Fruit fly (Drosophila melanogaster) whole organism, embryonic: ENCODE data around the gene CG8142.

ENCODE experiments used
- Atf6 ChIP-seq: fragments of 200-800 bp; sonication (Bioruptor generic); IDR thresholded peaks from 2 replicates; pipeline ENCODE4 v1.3.6; 2022; ENCODE audit warnings: missing biosample characterization, missing genetic modification characterization
- B-H2 ChIP-seq: fragments of 200-800 bp; sonication (Bioruptor generic); optimal IDR thresholded peaks from 2 replicates; lab custom pipeline; 2018; ENCODE audit warnings: missing biosample characterization, mild to moderate bottlenecking, missing genetic modification characterization
- CG11696 ChIP-seq: fragments of 200-800 bp; sonication (Bioruptor generic); IDR thresholded peaks from 2 replicates; pipeline ENCODE4 v1.3.6; 2022; ENCODE audit warnings: missing biosample characterization, missing genetic modification characterization
- CG12744 ChIP-seq: fragments of 200-800 bp; sonication (Bioruptor generic); optimal IDR thresholded peaks from 2 replicates; lab custom pipeline; 2016; ENCODE audit warnings: missing biosample characterization, missing genetic modification characterization
- CG13123 ChIP-seq: fragments of 200-800 bp; sonication (Bioruptor generic); optimal IDR thresholded peaks from 2 replicates; lab custom pipeline; 2016; ENCODE audit warnings: missing biosample characterization, missing genetic modification characterization
- CG13287 ChIP-seq: fragments of 200-800 bp; sonication (Bioruptor generic); IDR thresholded peaks from 2 replicates; pipeline ENCODE4 v1.3.6; 2022; ENCODE audit warnings: missing biosample characterization, missing genetic modification characterization; ENCODE audit not compliant: partially characterized antibody
- CG14860 ChIP-seq: fragments of 200-800 bp; sonication (Bioruptor generic); IDR thresholded peaks from 3 replicates; pipeline ENCODE4 v1.3.6; 2022; ENCODE audit warnings: missing biosample characterization, missing genetic modification characterization; ENCODE audit not compliant: partially characterized antibody
- CG1529 ChIP-seq: fragments of 200-800 bp; sonication (Bioruptor generic); optimal IDR thresholded peaks from 3 replicates; lab custom pipeline; 2018; ENCODE audit warnings: missing biosample characterization, missing genetic modification characterization
- CG1792 ChIP-seq: fragments of 200-800 bp; sonication (Bioruptor generic); optimal IDR thresholded peaks from 2 replicates; lab custom pipeline; 2016; ENCODE audit warnings: missing biosample characterization, missing genetic modification characterization
- CG30403 ChIP-seq: fragments of 200-800 bp; sonication (Bioruptor generic); optimal IDR thresholded peaks from 3 replicates; lab custom pipeline; 2016; ENCODE audit warnings: missing biosample characterization, missing genetic modification characterization
- CG31365 ChIP-seq: fragments of 200-800 bp; sonication (Bioruptor generic); optimal IDR thresholded peaks from 2 replicates; lab custom pipeline; 2018; ENCODE audit warnings: missing biosample characterization, mild to moderate bottlenecking, missing genetic modification characterization
- CG3281 ChIP-seq: fragments of 200-800 bp; sonication (Bioruptor generic); optimal IDR thresholded peaks from 3 replicates; lab custom pipeline; 2017; ENCODE audit warnings: missing biosample characterization, mild to moderate bottlenecking, missing genetic modification characterization
- CG34224 ChIP-seq: fragments of 200-800 bp; sonication (Bioruptor generic); IDR thresholded peaks from 3 replicates; pipeline ENCODE4 v1.3.6; 2022; ENCODE audit warnings: missing biosample characterization, missing genetic modification characterization; ENCODE audit not compliant: partially characterized antibody
- CG34376 ChIP-seq: fragments of 200-800 bp; sonication (Bioruptor generic); optimal IDR thresholded peaks from 2 replicates; lab custom pipeline; 2018; ENCODE audit warnings: missing biosample characterization, mild to moderate bottlenecking, missing genetic modification characterization
- CG4360 ChIP-seq: fragments of 200-800 bp; sonication (Bioruptor generic); IDR thresholded peaks from 2 replicates; pipeline ENCODE4 v1.3.6; 2022; ENCODE audit warnings: missing biosample characterization, missing genetic modification characterization
- CG4820 ChIP-seq: fragments of 200-800 bp; sonication (Bioruptor generic); optimal IDR thresholded peaks from 3 replicates; lab custom pipeline; 2016; ENCODE audit warnings: missing biosample characterization, missing genetic modification characterization
- CG6254 ChIP-seq: fragments of 200-800 bp; sonication (Bioruptor generic); optimal IDR thresholded peaks from 3 replicates; lab custom pipeline; 2017; ENCODE audit warnings: mild to moderate bottlenecking, missing biosample characterization, missing genetic modification reagents, missing genetic modification characterization
- CG6272 ChIP-seq: fragments of 200-800 bp; sonication (Bioruptor generic); IDR thresholded peaks from 2 replicates; pipeline ENCODE4 v1.3.6; 2022; ENCODE audit warnings: missing biosample characterization, missing genetic modification characterization
- CG6765 ChIP-seq: fragments of 200-800 bp; sonication (Bioruptor generic); optimal IDR thresholded peaks from 3 replicates; lab custom pipeline; 2017; ENCODE audit warnings: missing biosample characterization, mild to moderate bottlenecking, missing genetic modification characterization
- CG8290 ChIP-seq, 3 experiments: fragments of 200-800 bp; sonication (Bioruptor generic); optimal IDR thresholded peaks; 2 replicates each; lab custom pipeline; 2016 to 2019; ENCODE audit warnings: missing biosample characterization in 3 of 3, missing genetic modification characterization in 3 of 3, mild to moderate bottlenecking in 2 of 3, moderate library complexity in 1 of 3
- CG9609 ChIP-seq: fragments of 200-800 bp; sonication (Bioruptor generic); optimal IDR thresholded peaks from 3 replicates; lab custom pipeline; 2016; ENCODE audit warnings: missing biosample characterization, missing genetic modification characterization
- CG9932 ChIP-seq: fragments of 200-800 bp; sonication (Bioruptor generic); IDR thresholded peaks from 2 replicates; pipeline ENCODE4 v1.3.6; 2022; ENCODE audit warnings: missing biosample characterization, missing genetic modification characterization
- E2f1 ChIP-seq: fragments of 200-800 bp; sonication (Bioruptor generic); IDR thresholded peaks from 2 replicates; pipeline ENCODE4 v1.3.6; 2022; ENCODE audit warnings: missing biosample characterization, missing genetic modification characterization
- HLH4C ChIP-seq: fragments of 200-800 bp; sonication (Bioruptor generic); IDR thresholded peaks from 3 replicates; pipeline ENCODE4 v1.3.6; 2022; ENCODE audit warnings: missing biosample characterization, missing genetic modification characterization; ENCODE audit not compliant: partially characterized antibody
- Hr3 ChIP-seq: fragments of 200-800 bp; sonication (Bioruptor generic); optimal IDR thresholded peaks from 3 replicates; lab custom pipeline; 2016; ENCODE audit warnings: missing biosample characterization, missing genetic modification characterization
- Lim3 ChIP-seq: fragments of 200-800 bp; sonication (Bioruptor generic); IDR thresholded peaks from 2 replicates; pipeline ENCODE4 v1.3.6; 2022; ENCODE audit warnings: missing biosample characterization, missing genetic modification characterization
- MBD-R2 ChIP-seq: fragments of 200-800 bp; sonication (Bioruptor generic); IDR thresholded peaks from 2 replicates; pipeline ENCODE4 v1.3.6; 2022; ENCODE audit warnings: missing biosample characterization, missing genetic modification characterization
- Meics ChIP-seq: fragments of 200-800 bp; sonication (Bioruptor generic); optimal IDR thresholded peaks from 2 replicates; lab custom pipeline; 2017; ENCODE audit warnings: missing biosample characterization, mild to moderate bottlenecking, missing genetic modification characterization
- Myb ChIP-seq: fragments of 200-800 bp; sonication (Bioruptor generic); optimal IDR thresholded peaks from 2 replicates; lab custom pipeline; 2016; ENCODE audit warnings: missing biosample characterization, missing genetic modification characterization
- Neu2 ChIP-seq: fragments of 200-800 bp; sonication (Bioruptor generic); optimal IDR thresholded peaks from 3 replicates; lab custom pipeline; 2016; ENCODE audit warnings: missing biosample characterization, missing genetic modification characterization, borderline replicate concordance
- Sin3A ChIP-seq: fragments of >200 bp; optimal IDR thresholded peaks from 2 replicates; lab custom pipeline; 2018
- Sry-δ ChIP-seq: fragments of 200-800 bp; sonication (Bioruptor generic); optimal IDR thresholded peaks from 2 replicates; lab custom pipeline; 2016; ENCODE audit warnings: missing biosample characterization, missing genetic modification characterization
- Ssrp ChIP-seq: fragments of 200-800 bp; sonication (Bioruptor generic); optimal IDR thresholded peaks from 2 replicates; lab custom pipeline; 2018; ENCODE audit warnings: missing biosample characterization, mild to moderate bottlenecking, missing genetic modification characterization, moderate library complexity
- Usf ChIP-seq: fragments of 200-800 bp; sonication (Bioruptor generic); optimal IDR thresholded peaks from 2 replicates; lab custom pipeline; 2017; ENCODE audit warnings: missing genotype, missing biosample characterization, missing genetic modification characterization
- Xbp1 ChIP-seq: fragments of 200-800 bp; sonication (Bioruptor generic); optimal IDR thresholded peaks from 3 replicates; lab custom pipeline; 2016; ENCODE audit warnings: missing biosample characterization, mild to moderate bottlenecking, missing genetic modification characterization
- Xrp1 ChIP-seq: fragments of 200-800 bp; sonication (Bioruptor generic); IDR thresholded peaks from 2 replicates; pipeline ENCODE4 v1.3.6; 2022; ENCODE audit warnings: missing biosample characterization, missing genetic modification characterization
- abd-A ChIP-seq: fragments of 200-800 bp; sonication (Bioruptor generic); optimal IDR thresholded peaks from 3 replicates; lab custom pipeline; 2019; ENCODE audit warnings: missing biosample characterization, mild to moderate bottlenecking, missing genetic modification characterization, moderate library complexity
- chm ChIP-seq: fragments of 200-800 bp; sonication (Bioruptor generic); IDR thresholded peaks from 2 replicates; pipeline ENCODE4 v1.3.6; 2022; ENCODE audit warnings: missing biosample characterization, missing genetic modification characterization
- crol ChIP-seq: fragments of 200-800 bp; sonication (Bioruptor generic); IDR thresholded peaks from 2 replicates; pipeline ENCODE4 v1.3.6; 2022; ENCODE audit warnings: missing biosample characterization, missing genetic modification characterization
- dmrt99B ChIP-seq: fragments of 200-800 bp; sonication (Bioruptor generic); optimal IDR thresholded peaks from 2 replicates; lab custom pipeline; 2018; ENCODE audit warnings: missing biosample characterization, mild to moderate bottlenecking, missing genetic modification characterization, moderate library complexity
- gem ChIP-seq: fragments of 200-800 bp; sonication (Bioruptor generic); optimal IDR thresholded peaks from 2 replicates; lab custom pipeline; 2019; ENCODE audit warnings: missing biosample characterization, mild to moderate bottlenecking, missing genetic modification characterization, moderate library complexity
- gfzf ChIP-seq: fragments of 200-800 bp; sonication (Bioruptor generic); optimal IDR thresholded peaks from 2 replicates; lab custom pipeline; 2016; ENCODE audit warnings: missing biosample characterization, mild to moderate bottlenecking, missing genetic modification characterization, moderate library complexity
- mam ChIP-seq: fragments of 200-800 bp; sonication (Bioruptor generic); optimal IDR thresholded peaks from 3 replicates; lab custom pipeline; 2016; ENCODE audit warnings: missing biosample characterization, missing genetic modification characterization
- mld ChIP-seq: fragments of 200-800 bp; sonication (Bioruptor generic); IDR thresholded peaks from 3 replicates; pipeline ENCODE4 v1.3.6; 2022; ENCODE audit warnings: missing biosample characterization, missing genetic modification characterization; ENCODE audit not compliant: partially characterized antibody
- nmo ChIP-seq: fragments of 200-800 bp; sonication (Bioruptor generic); optimal IDR thresholded peaks from 2 replicates; lab custom pipeline; 2018; ENCODE audit warnings: missing biosample characterization, mild to moderate bottlenecking, missing genetic modification characterization, moderate library complexity
- sens ChIP-seq: fragments of 200-800 bp; sonication (Bioruptor generic); peaks from one replicate; lab custom pipeline; 2016; ENCODE audit warnings: missing biosample characterization, missing genetic modification characterization
- stwl ChIP-seq: fragments of 200-800 bp; sonication (Bioruptor generic); optimal IDR thresholded peaks from 3 replicates; lab custom pipeline; 2018; ENCODE audit warnings: missing biosample characterization, mild to moderate bottlenecking, missing genetic modification characterization, moderate library complexity
- tap ChIP-seq: fragments of 200-800 bp; optimal IDR thresholded peaks from 3 replicates; lab custom pipeline; 2019; ENCODE audit warnings: missing biosample characterization, mild to moderate bottlenecking, missing genetic modification characterization, moderate library complexity
- zfh1 ChIP-seq: fragments of 200-800 bp; sonication (Bioruptor generic); IDR thresholded peaks from 3 replicates; pipeline ENCODE4 v1.3.6; 2022; ENCODE audit warnings: missing biosample characterization, missing genetic modification characterization

The CG8142 gene

DNA sequence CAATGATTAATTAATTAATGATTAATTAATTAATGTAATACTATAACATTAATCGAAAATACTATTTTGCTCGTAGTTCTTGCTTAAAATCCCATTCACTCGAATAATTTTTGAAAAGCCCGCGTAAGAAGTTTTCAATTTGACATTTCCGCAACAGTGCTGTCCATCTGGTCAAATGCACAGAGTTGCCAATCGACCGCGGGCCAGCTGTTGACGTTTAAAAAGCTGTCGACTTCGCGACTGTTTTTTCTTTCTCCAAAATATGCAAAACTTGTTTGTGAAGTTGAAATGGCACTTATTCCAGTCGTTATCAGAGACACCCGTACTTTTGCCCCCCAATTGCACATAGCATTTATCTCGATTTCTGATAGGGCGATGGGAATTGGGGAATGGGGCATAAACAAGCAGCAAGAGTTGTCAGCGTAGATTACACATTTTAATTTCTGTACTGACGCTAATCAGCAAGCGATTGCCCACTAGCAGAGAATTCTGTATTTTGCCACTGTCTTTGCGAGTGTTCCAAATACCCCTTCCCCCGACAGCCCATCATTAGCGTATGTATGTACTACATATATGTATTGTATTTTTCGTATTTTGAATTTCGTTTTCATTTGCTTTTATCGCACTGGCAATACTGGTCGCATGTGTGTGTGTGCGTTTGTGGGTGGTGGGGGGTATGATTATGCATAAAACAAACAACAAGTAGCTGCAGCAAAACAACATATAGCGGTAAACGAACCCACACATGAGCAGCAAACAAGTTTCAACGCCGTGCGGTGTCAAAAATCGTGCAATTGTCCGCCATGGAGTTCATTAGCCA is 12.2 kb upstream of the CG8142 start, which contains the start of gene Srx (continued):
- TF ChIP-seq B-H2 (GFP tag; lab: Kevin White, UChicago), result no peak
- no peak for TF ChIP-seq CG1529 (GFP tag; lab: Kevin White, UChicago)
- no peak for TF ChIP-seq Xrp1
- no peak for TF ChIP-seq Ssrp
- peak; percentile 7 for TF ChIP-seq CG3281
- no peak for TF ChIP-seq CG6272 (GFP tag; lab: Robert Waterston, UW)
- TF ChIP-seq CG34224, result no peak
- TF ChIP-seq CG30403 (GFP tag; lab: Kevin White, UChicago), result peak; percentile 28
- peak; percentile 21 for TF ChIP-seq Sry-δ (GFP tag; lab: Kevin White, UChicago)
- TF ChIP-seq Lim3 (GFP tag; lab: Robert Waterston, UW), result no peak
- no peak for TF ChIP-seq Atf6 (GFP tag; lab: Robert Waterston, UW)
- no peak for TF ChIP-seq CG4360
- TF ChIP-seq CG14860 (GFP tag; lab: Robert Waterston, UW), result no peak
- peak; percentile 4 for TF ChIP-seq Meics (GFP tag; lab: Kevin White, UChicago)
- TF ChIP-seq CG6765 (GFP tag; lab: Kevin White, UChicago), result no peak
- TF ChIP-seq CG12744 (GFP tag; lab: Kevin White, UChicago), result no peak
- TF ChIP-seq mam (GFP tag; lab: Kevin White, UChicago), result peak; percentile 38
- TF ChIP-seq dmrt99B, result no peak
- TF ChIP-seq gfzf (GFP tag; lab: Kevin White, UChicago), result peak; percentile 2
- peak; percentile 7 for TF ChIP-seq stwl (tag; lab: Kevin White, UChicago)
- no peak for TF ChIP-seq Neu2 (GFP tag; lab: Kevin White, UChicago)
- TF ChIP-seq CG31365 (tag; lab: Kevin White, UChicago), result no peak
- peak; percentile 14; the same call in 1 of the 2 replicates for TF ChIP-seq CG13287 (GFP tag; lab: Robert Waterston, UW)
- no peak for TF ChIP-seq gem (tag; lab: Kevin White, UChicago)
- TF ChIP-seq HLH4C, result no peak
- no peak for TF ChIP-seq Usf (GFP tag; lab: Kevin White, UChicago)
- TF ChIP-seq CG6254 (GFP tag; lab: Kevin White, UChicago), result no peak
- peak; percentile 11 for TF ChIP-seq CG9609 (GFP tag; lab: Kevin White, UChicago)
- no peak for TF ChIP-seq mld (GFP tag; lab: Robert Waterston, UW)
- TF ChIP-seq CG11696 (GFP tag; lab: Robert Waterston, UW), result no peak
- peak; percentile 72 for TF ChIP-seq sens
- no peak for TF ChIP-seq CG13123 (GFP tag; lab: Kevin White, UChicago)
- 0 out of 3 replicates have a peak, but pooled peaks have one; percentile 20 for TF ChIP-seq zfh1 (GFP tag; lab: Robert Waterston, UW)
- TF ChIP-seq Myb (GFP tag; lab: Kevin White, UChicago), result peak; percentile 81
- TF ChIP-seq CG9932, result 0 out of 2 replicates have a peak, but pooled peaks have one; percentile 17
- peak; percentile 14 for TF ChIP-seq nmo (GFP tag; lab: Kevin White, UChicago)
- no peak for TF ChIP-seq E2f1 (GFP tag; lab: Robert Waterston, UW)
- peak; percentile 79 for TF ChIP-seq CG34376
- no peak for TF ChIP-seq chm
- TF ChIP-seq abd-A (tag; lab: Kevin White, UChicago), result no peak
- no peak for TF ChIP-seq CG1792 (GFP tag; lab: Kevin White, UChicago)
- no peak for TF ChIP-seq tap
- no peak for TF ChIP-seq CG8290 (GFP tag; optimal IDR thresholded peaks at IDR 0.05; lab: Kevin White, UChicago)
- TF ChIP-seq CG8290 (tag; optimal IDR thresholded peaks at IDR 0.05; lab: Kevin White, UChicago), result peak in 1 of 2 experiments; percentile 15
- no peak for TF ChIP-seq Hr3 (GFP tag; lab: Kevin White, UChicago)
- TF ChIP-seq MBD-R2 (GFP tag; lab: Robert Waterston, UW), result peak; percentile 33; the same call in 1 of the 2 replicates
- no peak for TF ChIP-seq CG4820 (GFP tag; lab: Kevin White, UChicago)
- TF ChIP-seq crol (GFP tag; lab: Robert Waterston, UW), result 0 out of 2 replicates have a peak, but pooled peaks have one; percentile 10
- peak; percentile 11 for TF ChIP-seq Sin3A (lab: Kevin White, UChicago)
- TF ChIP-seq Xbp1 (GFP tag; lab: Kevin White, UChicago), result peak; percentile 2
